Fruit fly (Drosophila melanogaster) whole organism, larva: Measurements from ENCODE around the gene MAPk-Ak2.
A peak's percentile ranks its signal among the peaks of the same experiment; 100 is the strongest.

Source experiments
- noc ChIP-seq: fragments of 200-800 bp; sonication (Bioruptor generic); optimal IDR thresholded peaks from 3 replicates; lab custom pipeline; 2019; ENCODE audit warnings: missing biosample characterization, mild to moderate bottlenecking, missing genetic modification characterization, moderate library complexity

The MAPk-Ak2 gene

dm6 chrX:5735268-5735941 is 28.6 kb downstream of the MAPk-Ak2 start:
- peak; percentile 97 for TF ChIP-seq noc (tag; lab: Kevin White, UChicago)

dm6 chrX:5732440-5732839 is 31.6 kb downstream of the MAPk-Ak2 start, which contains the start of gene CG15773:
TSS of gene CG15773 (plus strand) at chrX:5732740.
- TF ChIP-seq noc (tag; lab: Kevin White, UChicago) = no peak

dm6 chrX:5724744-5725185 is 39.2 kb downstream of the MAPk-Ak2 start:
- no peak for TF ChIP-seq noc (tag; lab: Kevin White, UChicago)

- TF ChIP-seq noc (tag; lab: Kevin White, UChicago) = no peak
These were observed 39.8 kb downstream of the MAPk-Ak2 start for dm6 chrX:5724151-5724699.

DNA sequence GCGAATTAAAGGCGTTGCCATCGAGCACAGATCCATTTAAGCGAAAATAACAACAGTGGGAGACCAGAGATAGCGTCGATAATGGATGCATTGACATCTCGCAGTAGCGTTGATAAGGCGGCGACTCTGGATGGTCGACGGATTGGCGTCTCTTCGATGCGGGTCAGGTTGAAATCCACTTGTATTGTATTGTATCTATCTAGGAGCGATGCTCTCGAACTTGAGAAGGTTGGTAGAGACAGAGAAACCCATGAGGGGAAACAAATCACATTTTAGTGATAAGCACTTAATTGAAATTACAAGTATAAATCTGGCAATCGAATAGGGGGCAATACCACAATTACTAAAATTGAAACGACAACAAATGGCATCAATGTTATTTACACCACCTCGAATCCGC is 40.4 kb downstream of the MAPk-Ak2 start:
- TF ChIP-seq noc (tag; lab: Kevin White, UChicago) = no peak

dm6 chrX:5718476-5719012 is 45.5 kb downstream of the MAPk-Ak2 start:
- TF ChIP-seq noc (tag; lab: Kevin White, UChicago) = peak; percentile 98

- no peak for TF ChIP-seq noc (tag; lab: Kevin White, UChicago)
These were observed 46.1 kb downstream of the MAPk-Ak2 start, which contains the start of gene CG33080 for dm6 chrX:5717741-5718475. TSS of gene CG33080 (minus strand) at chrX:5717778.

dm6 chrX:5715455-5716227 is 48.4 kb downstream of the MAPk-Ak2 start:
- peak; percentile 95 for TF ChIP-seq noc (tag; lab: Kevin White, UChicago)

- no peak for TF ChIP-seq noc (tag; lab: Kevin White, UChicago)
These were observed 49.2 kb downstream of the MAPk-Ak2 start for dm6 chrX:5714786-5715185.

DNA sequence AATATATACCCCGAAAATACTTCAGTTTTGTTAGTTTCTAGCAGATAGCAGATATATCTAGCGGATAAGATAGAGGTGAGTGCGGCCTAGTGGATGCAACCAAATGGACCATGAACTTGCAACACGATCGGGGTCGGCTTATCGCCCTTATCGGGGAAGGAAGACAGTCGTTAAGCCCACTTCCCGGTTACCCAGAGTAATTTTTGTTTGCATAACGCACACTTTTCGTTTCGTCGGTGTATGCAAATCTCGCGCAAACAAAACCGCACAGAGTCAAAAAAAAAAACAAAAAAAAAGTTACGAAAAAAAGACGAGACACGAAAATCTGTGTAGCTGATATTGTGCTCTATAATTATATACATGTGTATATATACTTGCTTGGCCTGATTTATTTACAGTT is 51.0 kb downstream of the MAPk-Ak2 start:
- no peak for TF ChIP-seq noc (tag; lab: Kevin White, UChicago)
